Worm (Caenorhabditis elegans) whole organism, young adult: Measurements from ENCODE around the gene ZK856.5.

ENCODE experiments used
- C17E4.6 ChIP-seq: fragments of 200-800 bp; sonication (Bioruptor generic); IDR thresholded peaks from 2 replicates; pipeline ENCODE4 v1.3.6; 2022; ENCODE audit warnings: missing genetic modification reagents, missing genetic modification characterization, missing compliant biosample characterization
- F33H1.4 ChIP-seq: fragments of 200-800 bp; sonication (Bioruptor generic); IDR thresholded peaks from 2 replicates; pipeline ENCODE4 v1.3.6; 2022; ENCODE audit warnings: missing genetic modification reagents, missing genetic modification characterization, missing compliant biosample characterization
- F37B4.10 ChIP-seq: fragments of 200-800 bp; sonication (Bioruptor generic); IDR thresholded peaks from 2 replicates; pipeline ENCODE4 v1.3.6; 2022; ENCODE audit warnings: missing genetic modification characterization, missing compliant biosample characterization
- F49E8.2 ChIP-seq: sonication (generic microtip); optimal IDR thresholded peaks from 3 replicates; lab custom pipeline; 2017; ENCODE audit warnings: missing genetic modification characterization, mild to moderate bottlenecking, missing compliant biosample characterization, antibody characterized with exemption, moderate library complexity; ENCODE audit not compliant: insufficient read depth
- F52B5.7 ChIP-seq: sonication (generic microtip); optimal IDR thresholded peaks from 2 replicates; lab custom pipeline; 2016; ENCODE audit warnings: mild to moderate bottlenecking, missing genetic modification characterization, missing compliant biosample characterization
- F57A8.1 ChIP-seq: fragments of 200-800 bp; sonication (Bioruptor generic); optimal IDR thresholded peaks from 2 replicates; lab custom pipeline; 2018; ENCODE audit warnings: mild to moderate bottlenecking, missing genetic modification characterization, moderate library complexity, missing compliant biosample characterization
- F57C9.4 ChIP-seq: sonication (generic microtip); optimal IDR thresholded peaks from 2 replicates; lab custom pipeline; 2017; ENCODE audit warnings: mild to moderate bottlenecking, missing genetic modification characterization, missing compliant biosample characterization
- Y53F4B.3 ChIP-seq: fragments of 200-800 bp; sonication (Bioruptor generic); IDR thresholded peaks from 2 replicates; pipeline ENCODE4 v1.3.6; 2022; ENCODE audit warnings: missing genetic modification reagents, missing genetic modification characterization, missing compliant biosample characterization
- atf-7 ChIP-seq: sonication (generic microtip); optimal IDR thresholded peaks from 2 replicates; lab custom pipeline; 2017; ENCODE audit warnings: mild to moderate bottlenecking, missing genetic modification characterization, missing compliant biosample characterization
- athp-1 ChIP-seq: sonication (generic microtip); optimal IDR thresholded peaks from 2 replicates; lab custom pipeline; 2017; ENCODE audit warnings: mild to moderate bottlenecking, missing genetic modification characterization, missing compliant biosample characterization
- attf-5 ChIP-seq: fragments of 200-800 bp; sonication (Bioruptor generic); optimal IDR thresholded peaks from 2 replicates; lab custom pipeline; 2018; ENCODE audit warnings: mild to moderate bottlenecking, missing genetic modification characterization, missing compliant biosample characterization
- bed-1 ChIP-seq: fragments of 200-800 bp; sonication (Bioruptor generic); IDR thresholded peaks from 2 replicates; pipeline ENCODE4 v1.3.6; 2022; ENCODE audit warnings: missing genetic modification reagents, missing genetic modification characterization, missing compliant biosample characterization
- cebp-1 ChIP-seq, 2 experiments: fragments of 200-800 bp in 1 of 2; sonication (Bioruptor generic) in 1 of 2; sonication (generic microtip) in 1 of 2; IDR thresholded peaks in 1 of 2; optimal IDR thresholded peaks in 1 of 2; 2 replicates each; pipeline versions ENCODE4 v1.3.6 to Lab custom; 2017 to 2022; ENCODE audit warnings: missing compliant biosample characterization in 2 of 2, missing genetic modification characterization in 2 of 2, mild to moderate bottlenecking in 1 of 2, missing genetic modification reagents in 1 of 2, moderate library complexity in 1 of 2
- ceh-100 ChIP-seq: fragments of 200-800 bp; sonication (Bioruptor generic); IDR thresholded peaks from 2 replicates; pipeline ENCODE4 v1.3.6; 2022; ENCODE audit warnings: missing genetic modification reagents, missing genetic modification characterization, missing compliant biosample characterization
- chd-7 ChIP-seq: sonication (generic microtip); optimal IDR thresholded peaks from 2 replicates; lab custom pipeline; 2016; ENCODE audit warnings: mild to moderate bottlenecking, missing genetic modification characterization, moderate library complexity, missing compliant biosample characterization
- die-1 ChIP-seq: sonication (generic microtip); optimal IDR thresholded peaks from 2 replicates; lab custom pipeline; 2016; ENCODE audit warnings: missing genotype, mild to moderate bottlenecking, missing genetic modification characterization, missing compliant biosample characterization
- dpff-1 ChIP-seq: sonication (generic microtip); optimal IDR thresholded peaks from 2 replicates; lab custom pipeline; 2017; ENCODE audit warnings: mild to moderate bottlenecking, missing genetic modification characterization, missing compliant biosample characterization
- dpl-1 ChIP-seq: fragments of 150-350 bp; optimal IDR thresholded peaks from 2 replicates; lab custom pipeline; 2014; ENCODE audit warnings: missing biosample characterization, missing genetic modification reagents, missing genetic modification characterization
- ets-4 ChIP-seq: fragments of 200-800 bp; sonication (Bioruptor generic); optimal IDR thresholded peaks from 2 replicates; lab custom pipeline; 2018; ENCODE audit warnings: mild to moderate bottlenecking, missing genetic modification characterization, missing compliant biosample characterization
- him-1 ChIP-seq: sonication (generic microtip); optimal IDR thresholded peaks from 2 replicates; lab custom pipeline; 2016; ENCODE audit warnings: missing genotype, missing genetic modification reagents, missing genetic modification characterization, missing compliant biosample characterization
- hmg-20 ChIP-seq: fragments of 200-800 bp; sonication (Bioruptor generic); IDR thresholded peaks from 2 replicates; pipeline ENCODE4 v1.3.6; 2022; ENCODE audit warnings: missing genetic modification reagents, missing genetic modification characterization, missing compliant biosample characterization
- lag-1 ChIP-seq: fragments of 200-800 bp; sonication (Bioruptor generic); IDR thresholded peaks from 2 replicates; pipeline ENCODE4 v1.3.6; 2022; ENCODE audit warnings: missing genetic modification reagents, missing genetic modification characterization, missing compliant biosample characterization
- lin-35 ChIP-seq, 3 experiments: fragments of 150-350 bp in 2 of 3; sonication (generic microtip) in 1 of 3; optimal IDR thresholded peaks; 2 replicates each; lab custom pipeline; 2014 to 2018; ENCODE audit warnings: missing biosample characterization in 3 of 3, missing genetic modification characterization in 3 of 3, missing genetic modification reagents in 3 of 3
- lin-40 ChIP-seq: sonication (generic microtip); optimal IDR thresholded peaks from 2 replicates; lab custom pipeline; 2016; ENCODE audit warnings: missing genetic modification characterization, mild to moderate bottlenecking, missing compliant biosample characterization, missing genotype, missing genetic modification reagents
- lin-54 ChIP-seq: fragments of 200-800 bp; sonication (Bioruptor generic); optimal IDR thresholded peaks from 2 replicates; lab custom pipeline; 2018; ENCODE audit warnings: mild to moderate bottlenecking, missing genetic modification characterization, missing compliant biosample characterization
- lsl-1 ChIP-seq: fragments of 200-800 bp; sonication (Bioruptor generic); optimal IDR thresholded peaks from 2 replicates; lab custom pipeline; 2018; ENCODE audit warnings: mild to moderate bottlenecking, missing genetic modification characterization, moderate library complexity, missing compliant biosample characterization
- lsy-27 ChIP-seq: sonication (generic microtip); optimal IDR thresholded peaks from 2 replicates; lab custom pipeline; 2017; ENCODE audit warnings: missing genetic modification characterization, mild to moderate bottlenecking, missing compliant biosample characterization, antibody characterized with exemption, missing genotype, borderline replicate concordance; ENCODE audit not compliant: insufficient read depth
- madf-6 ChIP-seq: fragments of 200-800 bp; sonication (Bioruptor generic); IDR thresholded peaks from 2 replicates; pipeline ENCODE4 v1.3.6; 2022; ENCODE audit warnings: missing genetic modification reagents, missing genetic modification characterization, missing compliant biosample characterization
- mcd-1 ChIP-seq: fragments of 200-800 bp; sonication (Bioruptor generic); IDR thresholded peaks from 2 replicates; pipeline ENCODE4 v1.3.6; 2022; ENCODE audit warnings: missing genetic modification reagents, missing genetic modification characterization, missing compliant biosample characterization
- mxl-1 ChIP-seq: sonication (generic microtip); optimal IDR thresholded peaks from 2 replicates; lab custom pipeline; 2016; ENCODE audit warnings: missing genetic modification characterization, missing compliant biosample characterization
- nhr-120 ChIP-seq: fragments of 200-800 bp; sonication (Bioruptor generic); IDR thresholded peaks from 2 replicates; pipeline ENCODE4 v1.3.6; 2022; ENCODE audit warnings: missing genetic modification characterization, missing compliant biosample characterization
- rcor-1 ChIP-seq: fragments of 200-800 bp; sonication (Bioruptor generic); IDR thresholded peaks from 2 replicates; pipeline ENCODE4 v1.3.6; 2022; ENCODE audit warnings: missing genetic modification reagents, missing genetic modification characterization, missing compliant biosample characterization
- sdz-38 ChIP-seq: sonication (generic microtip); optimal IDR thresholded peaks from 2 replicates; lab custom pipeline; 2016; ENCODE audit warnings: missing genotype, missing genetic modification characterization, missing compliant biosample characterization
- sea-2 ChIP-seq: fragments of 200-800 bp; sonication (Bioruptor generic); IDR thresholded peaks from 2 replicates; pipeline ENCODE4 v1.3.6; 2022; ENCODE audit warnings: missing genetic modification characterization, missing compliant biosample characterization
- somi-1 ChIP-seq: fragments of 200-800 bp; sonication (Bioruptor generic); optimal IDR thresholded peaks from 2 replicates; lab custom pipeline; 2018; ENCODE audit warnings: mild to moderate bottlenecking, missing genetic modification characterization, missing compliant biosample characterization
- unc-130 ChIP-seq: sonication (generic microtip); optimal IDR thresholded peaks from 2 replicates; lab custom pipeline; 2016; ENCODE audit warnings: missing genetic modification reagents, missing genetic modification characterization, missing compliant biosample characterization
- xnd-1 ChIP-seq: sonication (generic microtip); optimal IDR thresholded peaks from 2 replicates; lab custom pipeline; 2016; ENCODE audit warnings: missing genotype, missing genetic modification reagents, missing genetic modification characterization, missing compliant biosample characterization
- zfh-2 ChIP-seq: fragments of 200-800 bp; sonication (Bioruptor generic); conservative IDR thresholded peaks from 2 replicates; pipeline ENCODE4 v1.3.6; 2022; ENCODE audit warnings: missing genetic modification reagents, missing genetic modification characterization, missing compliant biosample characterization
- zim-3 ChIP-seq: sonication (generic microtip); optimal IDR thresholded peaks from 2 replicates; lab custom pipeline; 2017; ENCODE audit warnings: mild to moderate bottlenecking, missing genetic modification characterization, moderate library complexity, missing compliant biosample characterization
- ztf-25 ChIP-seq: fragments of 200-800 bp; sonication (Bioruptor generic); IDR thresholded peaks from 2 replicates; pipeline ENCODE4 v1.3.6; 2022; ENCODE audit warnings: missing genetic modification reagents, missing genetic modification characterization, missing compliant biosample characterization
- ztf-26 ChIP-seq: sonication (generic microtip); optimal IDR thresholded peaks from 2 replicates; lab custom pipeline; 2017; ENCODE audit warnings: missing genetic modification characterization, missing compliant biosample characterization

Gene ZK856.5

DNA sequence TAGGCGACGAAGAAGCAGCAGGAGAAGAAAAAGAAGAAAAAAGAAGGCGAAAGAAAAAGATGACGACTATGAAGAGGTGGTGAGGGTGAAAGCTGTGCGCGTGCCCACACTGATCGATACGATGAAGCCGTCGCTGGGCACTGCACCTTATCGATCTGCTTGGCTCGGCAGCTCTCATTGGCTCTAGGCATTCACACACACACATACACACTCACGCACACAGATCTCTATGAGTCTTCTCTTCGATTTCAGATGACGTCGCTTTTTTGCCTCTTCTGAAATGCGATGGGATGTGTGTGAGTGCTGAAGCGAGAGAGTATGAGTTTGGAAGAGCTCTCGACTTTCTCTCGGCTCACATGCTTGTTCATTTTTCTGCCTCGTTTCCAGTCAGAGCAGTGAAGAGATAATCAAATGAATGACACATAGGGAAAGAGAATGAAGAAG lies 15.3 kb downstream of the ZK856.5 start (continued):
- no peak for TF ChIP-seq xnd-1 (tag; lab: Kevin White, UChicago)
- peak; percentile 57 for TF ChIP-seq chd-7 (tag; lab: Kevin White, UChicago)
- TF ChIP-seq dpl-1 (GFP tag; lab: Kevin White, UChicago), result no peak
- no peak for TF ChIP-seq F57A8.1 (GFP tag; lab: Kevin White, UChicago)

DNA sequence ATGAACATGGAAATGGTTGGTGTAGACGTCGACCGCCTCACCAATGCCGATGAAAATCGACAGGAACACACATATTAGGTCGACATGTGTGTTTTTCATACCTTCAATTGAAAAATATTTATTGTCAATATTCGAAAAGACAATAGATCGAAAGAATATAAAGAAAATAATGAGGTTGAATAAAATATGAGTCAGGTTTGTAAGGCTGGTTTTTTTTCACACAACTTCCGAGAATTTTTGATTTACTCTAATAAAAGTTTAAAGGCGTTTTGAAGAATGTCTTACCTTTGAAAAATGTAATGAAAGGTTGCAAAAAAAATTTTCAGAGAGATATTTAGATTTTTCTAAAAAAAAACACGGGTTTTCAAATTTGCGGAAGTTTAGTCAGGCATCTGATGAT lies 16.3 kb downstream of the ZK856.5 start, which contains the start of gene egl-3:
Gene egl-3 (minus strand): TSS at position 101 of the 400 bp plus-strand sequence.
- no peak for TF ChIP-seq zfh-2 (GFP tag; lab: Robert Waterston, UW)
- no peak for TF ChIP-seq ets-4 (GFP tag; lab: Kevin White, UChicago)
- TF ChIP-seq xnd-1 (tag; lab: Kevin White, UChicago), result no peak
- no peak for TF ChIP-seq bed-1
- TF ChIP-seq ztf-26, result no peak
- no peak for TF ChIP-seq sdz-38 (tag; lab: Kevin White, UChicago)
- TF ChIP-seq mxl-1 (tag; lab: Kevin White, UChicago), result no peak
- no peak for TF ChIP-seq ztf-25 (GFP tag; lab: Robert Waterston, UW)
- no peak for TF ChIP-seq dpff-1 (tag; lab: Kevin White, UChicago)
- no peak for TF ChIP-seq attf-5 (GFP tag; lab: Kevin White, UChicago)
- TF ChIP-seq Y53F4B.3, result no peak
- no peak for TF ChIP-seq zim-3 (tag; lab: Kevin White, UChicago)
- TF ChIP-seq F33H1.4 (GFP tag; lab: Robert Waterston, UW), result no peak
- no peak for TF ChIP-seq lin-54 (GFP tag; lab: Kevin White, UChicago)
- no peak for TF ChIP-seq athp-1
- no peak for TF ChIP-seq die-1 (tag; lab: Kevin White, UChicago)
- TF ChIP-seq unc-130 (GFP tag; lab: Kevin White, UChicago), result no peak

DNA sequence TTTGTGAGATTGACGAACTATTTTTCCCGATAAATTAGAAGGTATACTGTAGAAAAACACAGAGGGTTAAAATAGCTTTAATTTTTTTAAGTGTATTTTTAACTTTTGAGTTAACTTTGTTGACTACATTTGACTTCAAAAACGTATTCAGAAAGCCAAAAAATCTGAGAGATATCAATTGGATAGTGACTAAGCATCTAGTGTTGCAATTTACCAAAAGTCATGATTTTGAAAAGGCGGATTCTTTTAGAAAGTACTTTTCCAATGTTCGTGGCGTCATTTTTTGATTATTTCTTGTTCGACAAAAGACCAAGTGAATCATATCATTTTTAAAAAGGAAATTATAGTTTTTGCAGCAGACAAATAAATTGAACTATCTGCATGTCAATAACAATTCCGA lies 21.1 kb downstream of the ZK856.5 start:
- TF ChIP-seq cebp-1 (GFP tag; IDR thresholded peaks at IDR 0.05; lab: Robert Waterston, UW) (no peak), cebp-1 (tag; optimal IDR thresholded peaks at IDR 0.05; lab: Kevin White, UChicago) (peak; percentile 1), lin-35 (GFP tag; optimal IDR thresholded peaks at IDR 0.05; lab: Kevin White, UChicago) (peak in 1 of 3 experiments; percentile 18), lin-40 (peak; percentile 5), die-1 (tag; lab: Kevin White, UChicago) (no peak)

DNA sequence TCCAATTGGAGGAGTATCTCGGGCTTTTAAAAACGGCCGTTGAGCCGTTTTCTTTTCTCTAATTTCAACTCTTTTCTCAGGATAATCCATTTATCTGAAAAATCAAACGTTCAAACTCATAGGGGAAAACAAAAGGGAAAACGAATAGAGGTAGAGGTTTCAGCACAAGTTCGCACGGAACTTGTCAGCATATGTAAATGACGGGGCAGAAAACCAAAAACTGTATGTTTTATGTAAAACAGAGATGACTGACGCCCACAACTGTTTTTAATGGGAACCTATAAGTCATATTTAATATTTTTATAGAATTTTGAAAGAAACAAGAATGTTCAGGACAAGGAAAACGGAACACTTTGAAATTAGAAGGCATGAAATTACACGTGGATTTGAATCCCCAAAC lies 23.6 kb downstream of the ZK856.5 start, which contains the start of gene C51E3.6:
Gene C51E3.6 (minus strand): TSS at position 101 of the 400 bp plus-strand sequence.
- TF ChIP-seq lsl-1 (GFP tag; lab: Kevin White, UChicago) (no peak), him-1 (tag; lab: Kevin White, UChicago) (no peak), lsy-27 (tag; lab: Kevin White, UChicago) (no peak), ztf-25 (GFP tag; lab: Robert Waterston, UW) (no peak), mcd-1 (GFP tag; lab: Robert Waterston, UW) (no peak), lag-1 (GFP tag; lab: Robert Waterston, UW) (no peak)

DNA sequence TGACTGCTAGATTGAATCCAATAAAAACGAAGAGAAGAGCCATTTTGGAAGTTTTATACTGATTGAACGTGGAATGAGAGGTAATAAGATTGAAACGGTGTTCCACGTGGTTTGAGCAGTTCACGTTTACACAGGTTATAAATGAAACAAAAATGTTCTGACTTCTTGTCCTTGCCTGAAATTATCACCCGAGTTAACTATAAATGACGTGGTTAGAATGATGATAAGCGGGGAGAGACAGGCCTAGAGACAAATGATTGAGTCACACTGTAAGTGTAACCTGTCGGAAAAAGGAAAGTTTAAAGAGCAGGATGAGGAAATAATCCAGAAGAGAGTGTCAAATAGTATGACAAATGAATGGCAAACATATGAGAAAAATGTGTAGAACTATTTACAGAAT lies 29.0 kb downstream of the ZK856.5 start, which contains the start of gene C51E3.10:
Gene C51E3.10 (minus strand): TSS at position 181 of the 400 bp plus-strand sequence.
- TF ChIP-seq C17E4.6, result no peak
- no peak for TF ChIP-seq F49E8.2 (tag; lab: Kevin White, UChicago)
- no peak for TF ChIP-seq hmg-20 (GFP tag; lab: Robert Waterston, UW)
- TF ChIP-seq F57C9.4 (tag; lab: Kevin White, UChicago), result no peak
- TF ChIP-seq ceh-100 (GFP tag; lab: Robert Waterston, UW), result no peak
- TF ChIP-seq sea-2 (GFP tag; lab: Robert Waterston, UW), result no peak
- TF ChIP-seq F37B4.10, result no peak
- no peak for TF ChIP-seq somi-1 (GFP tag; lab: Kevin White, UChicago)
- peak; percentile 54 for TF ChIP-seq atf-7 (tag; lab: Kevin White, UChicago)
- TF ChIP-seq nhr-120 (GFP tag; lab: Robert Waterston, UW), result no peak
- no peak for TF ChIP-seq madf-6 (GFP tag; lab: Robert Waterston, UW)
- no peak for TF ChIP-seq F52B5.7 (tag; lab: Kevin White, UChicago)
- no peak for TF ChIP-seq rcor-1
- peak; percentile 47 for TF ChIP-seq ets-4 (GFP tag; lab: Kevin White, UChicago)
- no peak for TF ChIP-seq chd-7 (tag; lab: Kevin White, UChicago)
